Fruit fly (Drosophila melanogaster) whole organism, adult: Measurements from ENCODE around the gene Cdc5.

ENCODE experiments used
- CG11617 ChIP-seq: fragments of 200-800 bp; sonication (Bioruptor generic); optimal IDR thresholded peaks from 2 replicates; lab custom pipeline; 2017; ENCODE audit warnings: mild to moderate bottlenecking, missing biosample characterization, missing genetic modification reagents, missing genetic modification characterization
- CG12768 ChIP-seq: fragments of 200-800 bp; sonication (Bioruptor generic); optimal IDR thresholded peaks from 2 replicates; lab custom pipeline; 2017; ENCODE audit warnings: missing biosample characterization, missing genetic modification characterization, mild to moderate bottlenecking, moderate library complexity, missing genetic modification reagents
- CG14711 ChIP-seq: fragments of 200-800 bp; sonication (Bioruptor generic); optimal IDR thresholded peaks from 2 replicates; lab custom pipeline; 2018; ENCODE audit warnings: missing biosample characterization, mild to moderate bottlenecking, missing genetic modification characterization, moderate library complexity
- CG1620 ChIP-seq: fragments of 200-800 bp; sonication (Bioruptor generic); optimal IDR thresholded peaks from 2 replicates; lab custom pipeline; 2016; ENCODE audit warnings: missing biosample characterization, missing genetic modification characterization
- CG33017 ChIP-seq: fragments of 200-800 bp; sonication (Bioruptor generic); optimal IDR thresholded peaks from 2 replicates; lab custom pipeline; 2018; ENCODE audit warnings: missing biosample characterization, mild to moderate bottlenecking, missing genetic modification characterization, moderate library complexity
- CG5204 ChIP-seq: fragments of 200-800 bp; sonication (Bioruptor generic); optimal IDR thresholded peaks from 2 replicates; lab custom pipeline; 2016; ENCODE audit warnings: missing biosample characterization, missing genetic modification characterization
- CG7045 ChIP-seq: fragments of 200-800 bp; sonication (Bioruptor generic); optimal IDR thresholded peaks from 2 replicates; lab custom pipeline; 2017; ENCODE audit warnings: missing biosample characterization, mild to moderate bottlenecking, missing genetic modification characterization
- CG7101 ChIP-seq: fragments of 200-800 bp; sonication (Bioruptor generic); optimal IDR thresholded peaks from 2 replicates; lab custom pipeline; 2018; ENCODE audit warnings: missing biosample characterization, mild to moderate bottlenecking, missing genetic modification characterization, moderate library complexity
- Clk ChIP-seq: fragments of 200-800 bp; sonication (Bioruptor generic); optimal IDR thresholded peaks from 2 replicates; lab custom pipeline; 2017; ENCODE audit warnings: missing biosample characterization, missing genetic modification characterization
- Crg-1 ChIP-seq: fragments of 200-800 bp; sonication (Bioruptor generic); optimal IDR thresholded peaks from 2 replicates; lab custom pipeline; 2016; ENCODE audit warnings: missing biosample characterization, missing genetic modification characterization
- Hr96 ChIP-seq: fragments of 200-800 bp; sonication (Bioruptor generic); optimal IDR thresholded peaks from 2 replicates; lab custom pipeline; 2016; ENCODE audit warnings: missing biosample characterization, missing genetic modification characterization
- Mnt ChIP-seq: fragments of 200-800 bp; sonication (Bioruptor generic); optimal IDR thresholded peaks from 2 replicates; lab custom pipeline; 2016; ENCODE audit warnings: missing biosample characterization, mild to moderate bottlenecking, missing genetic modification characterization
- bab1 ChIP-seq: fragments of 200-800 bp; sonication (Bioruptor generic); optimal IDR thresholded peaks from 3 replicates; lab custom pipeline; 2019; ENCODE audit warnings: missing biosample characterization, mild to moderate bottlenecking, missing genetic modification characterization, moderate library complexity
- cic ChIP-seq: fragments of 200-800 bp; sonication (Bioruptor generic); optimal IDR thresholded peaks from 2 replicates; lab custom pipeline; 2017; ENCODE audit warnings: missing biosample characterization, mild to moderate bottlenecking, missing genetic modification characterization, moderate library complexity
- cnc ChIP-seq, 2 experiments: fragments of >200 bp; optimal IDR thresholded peaks; 2 replicates each; lab custom pipeline; 2017
- kay ChIP-seq: fragments of 200-800 bp; sonication (Bioruptor generic); peaks from one replicate; lab custom pipeline; 2016; ENCODE audit warnings: missing biosample characterization, missing genetic modification characterization, borderline replicate concordance
- ovo ChIP-seq: fragments of 200-800 bp; sonication (Bioruptor generic); optimal IDR thresholded peaks from 2 replicates; lab custom pipeline; 2016; ENCODE audit warnings: missing biosample characterization, missing genetic modification characterization
- pad ChIP-seq: fragments of 200-800 bp; sonication (Bioruptor generic); optimal IDR thresholded peaks from 3 replicates; lab custom pipeline; 2017; ENCODE audit warnings: missing biosample characterization, missing genetic modification characterization, mild to moderate bottlenecking, moderate library complexity, missing genetic modification reagents
- tj ChIP-seq: fragments of 200-800 bp; sonication (Bioruptor generic); optimal IDR thresholded peaks from 3 replicates; lab custom pipeline; 2017; ENCODE audit warnings: missing biosample characterization, mild to moderate bottlenecking, missing genetic modification characterization, moderate library complexity
- toe ChIP-seq: fragments of 200-800 bp; sonication (Bioruptor generic); optimal IDR thresholded peaks from 2 replicates; lab custom pipeline; 2016; ENCODE audit warnings: missing biosample characterization, missing genetic modification characterization

The Cdc5 gene

DNA sequence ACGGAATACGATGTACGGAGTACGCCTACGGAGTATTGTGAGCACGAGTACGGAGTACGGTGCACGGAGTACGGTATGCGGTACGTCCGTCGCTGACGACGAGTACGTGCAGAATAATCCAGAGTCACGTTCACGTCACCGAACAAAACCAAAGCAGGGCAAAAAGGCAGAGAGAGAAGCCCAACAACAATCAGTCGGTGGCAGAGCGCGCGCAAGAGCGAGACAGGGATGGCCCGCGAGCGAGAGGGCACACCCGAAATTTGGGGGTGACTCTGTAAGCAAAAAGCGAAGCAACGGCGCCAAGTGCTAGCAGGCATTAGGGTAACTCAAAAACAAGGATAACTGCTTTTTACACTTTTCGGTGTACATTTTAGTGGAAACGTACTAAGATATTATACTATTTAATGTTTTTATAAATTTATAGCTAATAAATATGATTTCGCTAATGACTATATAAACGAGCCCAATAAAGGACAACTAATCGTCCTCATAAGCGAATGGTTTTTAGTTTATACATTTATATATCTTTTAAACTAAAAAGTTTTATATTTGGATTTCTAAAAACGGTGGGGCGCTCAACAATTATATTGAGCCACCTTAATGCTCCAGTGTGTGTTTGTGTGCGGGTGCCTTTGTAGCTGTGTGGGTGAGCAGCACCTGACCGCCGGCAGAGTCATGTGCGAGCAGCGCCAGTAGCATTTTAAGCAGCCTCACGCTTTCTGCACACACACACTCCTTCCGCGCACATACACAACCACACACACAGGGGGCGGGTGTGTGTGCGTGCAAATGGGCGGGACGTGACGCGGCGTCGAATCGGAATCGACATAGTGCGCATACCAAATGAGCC, 16.3 kb upstream of the Cdc5 start:
- TF ChIP-seq Mnt (GFP tag; lab: Kevin White, UChicago): no peak
- no peak for TF ChIP-seq kay
- peak; percentile 18 for TF ChIP-seq CG7101
- TF ChIP-seq cic: no peak
- no peak for TF ChIP-seq cnc (optimal IDR thresholded peaks at IDR 0.05; lab: Kevin White, UChicago)
- TF ChIP-seq CG7045 (GFP tag; lab: Kevin White, UChicago): no peak
- no peak for TF ChIP-seq pad (GFP tag; lab: Kevin White, UChicago)
- TF ChIP-seq CG11617 (GFP tag; lab: Kevin White, UChicago): no peak
- TF ChIP-seq CG14711 (tag; lab: Kevin White, UChicago): peak; percentile 3

- TF ChIP-seq ovo (GFP tag; lab: Kevin White, UChicago) (no peak), CG5204 (no peak), Clk (GFP tag; lab: Kevin White, UChicago) (no peak), CG7101 (no peak), Mnt (GFP tag; lab: Kevin White, UChicago) (no peak), toe (GFP tag; lab: Kevin White, UChicago) (no peak), Crg-1 (GFP tag; lab: Kevin White, UChicago) (no peak), CG12768 (no peak), pad (GFP tag; lab: Kevin White, UChicago) (no peak), cnc (optimal IDR thresholded peaks at IDR 0.05; lab: Kevin White, UChicago) (no peak), CG33017 (tag; lab: Kevin White, UChicago) (no peak), bab1 (GFP tag; lab: Kevin White, UChicago) (no peak), kay (no peak), Hr96 (GFP tag; lab: Kevin White, UChicago) (no peak), CG14711 (tag; lab: Kevin White, UChicago) (no peak), CG11617 (GFP tag; lab: Kevin White, UChicago) (no peak), tj (no peak)
These were observed 14.5 kb upstream of the Cdc5 start for dm6 chr3L:375672-376071.

DNA sequence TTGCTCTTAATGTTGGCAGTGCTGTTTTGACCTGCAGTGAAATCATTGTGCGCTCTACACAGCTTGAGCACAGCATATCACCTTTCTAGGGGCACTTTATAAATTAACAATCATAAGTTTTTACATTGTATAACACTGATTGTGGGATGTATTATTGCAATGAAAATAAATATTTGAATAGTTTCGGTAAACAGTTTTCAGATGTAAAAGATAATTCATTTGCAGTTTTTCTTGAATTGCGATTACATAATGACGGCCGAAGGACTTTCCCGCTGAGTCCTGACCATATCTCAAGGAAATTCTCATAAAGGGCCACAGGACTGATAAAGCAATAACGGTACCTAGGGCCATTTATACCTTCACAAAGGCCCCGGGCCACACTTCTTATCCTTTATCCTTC, 13.4 kb upstream of the Cdc5 start:
- TF ChIP-seq kay (no peak), CG1620 (GFP tag; lab: Kevin White, UChicago) (no peak)

DNA sequence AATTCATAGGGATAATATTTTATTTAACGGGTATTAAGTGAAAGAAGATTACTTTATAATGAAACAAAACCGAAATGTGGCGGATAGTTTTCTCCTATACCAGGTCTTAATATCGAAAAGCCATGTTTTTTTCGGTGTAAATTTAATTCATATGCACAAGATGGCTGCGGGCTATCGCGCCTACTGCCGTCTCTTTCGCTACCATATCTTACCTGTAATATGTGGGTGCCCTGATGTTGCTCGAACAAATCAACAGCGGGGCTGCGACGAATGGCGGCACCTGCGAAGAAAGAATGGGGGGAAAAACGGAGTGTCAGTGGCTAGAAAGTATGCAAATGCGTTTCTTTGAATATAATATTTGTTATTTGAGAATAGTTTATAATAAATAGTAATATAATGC, 10.0 kb upstream of the Cdc5 start:
- TF ChIP-seq Clk (GFP tag; lab: Kevin White, UChicago) (no peak), CG33017 (tag; lab: Kevin White, UChicago) (no peak), CG5204 (no peak), ovo (GFP tag; lab: Kevin White, UChicago) (no peak), Crg-1 (GFP tag; lab: Kevin White, UChicago) (no peak), CG14711 (tag; lab: Kevin White, UChicago) (no peak), kay (no peak), cnc (optimal IDR thresholded peaks at IDR 0.05; lab: Kevin White, UChicago) (no peak), CG11617 (GFP tag; lab: Kevin White, UChicago) (no peak), CG12768 (no peak), cic (no peak), Hr96 (GFP tag; lab: Kevin White, UChicago) (no peak), CG1620 (GFP tag; lab: Kevin White, UChicago) (no peak), tj (no peak), bab1 (GFP tag; lab: Kevin White, UChicago) (no peak), toe (GFP tag; lab: Kevin White, UChicago) (no peak), CG7045 (GFP tag; lab: Kevin White, UChicago) (no peak), CG7101 (no peak), Mnt (GFP tag; lab: Kevin White, UChicago) (no peak)

dm6 chr3L:366337-366736, 5.2 kb upstream of the Cdc5 start, which contains the start of gene CG13884:
TSS of gene CG13884 (minus strand) at chr3L:366437.
- TF ChIP-seq cic: no peak
- TF ChIP-seq kay: no peak
- no peak for TF ChIP-seq CG33017 (tag; lab: Kevin White, UChicago)
- TF ChIP-seq CG1620 (GFP tag; lab: Kevin White, UChicago): no peak
- TF ChIP-seq pad (GFP tag; lab: Kevin White, UChicago): no peak
- no peak for TF ChIP-seq Crg-1 (GFP tag; lab: Kevin White, UChicago)
- TF ChIP-seq toe (GFP tag; lab: Kevin White, UChicago): no peak
- TF ChIP-seq CG12768: no peak
- TF ChIP-seq ovo (GFP tag; lab: Kevin White, UChicago): no peak
- TF ChIP-seq CG14711 (tag; lab: Kevin White, UChicago): no peak
- TF ChIP-seq tj: no peak
- no peak for TF ChIP-seq Mnt (GFP tag; lab: Kevin White, UChicago)
- no peak for TF ChIP-seq Hr96 (GFP tag; lab: Kevin White, UChicago)
- no peak for TF ChIP-seq CG11617 (GFP tag; lab: Kevin White, UChicago)
- TF ChIP-seq CG7045 (GFP tag; lab: Kevin White, UChicago): no peak
- no peak for TF ChIP-seq Clk (GFP tag; lab: Kevin White, UChicago)
- TF ChIP-seq bab1 (GFP tag; lab: Kevin White, UChicago): no peak

DNA sequence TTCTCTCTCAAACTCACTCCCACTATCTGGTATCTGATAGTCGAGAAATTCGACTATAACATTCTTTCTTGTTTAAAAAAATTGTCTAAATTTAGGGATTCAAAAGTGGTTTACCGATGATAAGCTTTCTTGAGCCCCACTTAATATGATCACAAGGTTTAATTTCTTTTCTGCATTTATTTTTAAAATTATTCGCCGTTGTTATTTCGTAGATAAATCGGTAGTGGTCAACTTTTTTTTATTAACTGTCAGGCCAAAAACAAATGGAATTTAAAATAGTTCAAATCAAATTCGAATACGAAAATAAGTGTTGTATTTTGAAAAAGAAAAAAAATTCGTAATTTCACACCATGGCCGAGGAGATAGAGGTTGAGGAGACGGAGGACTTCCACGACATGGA, 3.5 kb downstream of the Cdc5 start, which contains the start of gene Roc1b:
Roc1b (plus strand) TSS at position 301 of the 400 bp plus-strand sequence.
- TF ChIP-seq CG7045 (GFP tag; lab: Kevin White, UChicago) (no peak), CG11617 (GFP tag; lab: Kevin White, UChicago) (no peak), CG1620 (GFP tag; lab: Kevin White, UChicago) (no peak), tj (no peak), Clk (GFP tag; lab: Kevin White, UChicago) (no peak), Hr96 (GFP tag; lab: Kevin White, UChicago) (no peak), bab1 (GFP tag; lab: Kevin White, UChicago) (no peak), CG12768 (no peak), Mnt (GFP tag; lab: Kevin White, UChicago) (no peak), CG33017 (tag; lab: Kevin White, UChicago) (no peak), toe (GFP tag; lab: Kevin White, UChicago) (no peak), cic (no peak), cnc (optimal IDR thresholded peaks at IDR 0.05; lab: Kevin White, UChicago) (no peak), CG7101 (no peak), kay (no peak), Crg-1 (GFP tag; lab: Kevin White, UChicago) (no peak), pad (GFP tag; lab: Kevin White, UChicago) (no peak), CG5204 (no peak), ovo (GFP tag; lab: Kevin White, UChicago) (no peak), CG14711 (tag; lab: Kevin White, UChicago) (no peak)
